Worm (Caenorhabditis elegans): Measurements from ENCODE around the gene C03B1.14.

Gene C03B1.14

ce11 chrX:6371192-6372116 is 10.9 kb upstream of the C03B1.14 start (continued):
- TF ChIP-seq F39B2.1 (GFP tag; IDR thresholded peaks at IDR 0.05): no peak
- TF ChIP-seq somi-1 (GFP tag; optimal IDR thresholded peaks at IDR 0.05): peak; percentile 58
- peak; percentile 32 for TF ChIP-seq ztf-22 (GFP tag; optimal IDR thresholded peaks at IDR 0.05)
- peak; percentile 56 for TF ChIP-seq repo-1 (tag; optimal IDR thresholded peaks at IDR 0.05)
- TF ChIP-seq egl-44 (GFP tag; IDR thresholded peaks at IDR 0.05): peak; percentile 78; the same call in 1 of the 2 replicates
- no peak for TF ChIP-seq F55B11.4 (tag; optimal IDR thresholded peaks at IDR 0.05; ENCODE audit: borderline replicate concordance, insufficient read depth)
- no peak for TF ChIP-seq nhr-27 (tag; optimal IDR thresholded peaks at IDR 0.05)
- TF ChIP-seq unc-130 (GFP tag; optimal IDR thresholded peaks at IDR 0.05): no peak
- TF ChIP-seq F49E8.2 (tag; optimal IDR thresholded peaks at IDR 0.05; ENCODE audit: insufficient read depth): no peak
- TF ChIP-seq hlh-12 (tag; optimal IDR thresholded peaks at IDR 0.05): peak; percentile 41
- no peak for TF ChIP-seq hsf-1 (GFP tag; IDR thresholded peaks at IDR 0.05)
- TF ChIP-seq ccch-3 (GFP tag; optimal IDR thresholded peaks at IDR 0.05): no peak
- TF ChIP-seq Y53G8AR.9 (GFP tag; conservative IDR thresholded peaks at IDR 0.05): no peak
- TF ChIP-seq snpc-3.4 (tag; optimal IDR thresholded peaks at IDR 0.05): peak; percentile 39
- TF ChIP-seq mxl-1 (tag; optimal IDR thresholded peaks at IDR 0.05): peak; percentile 56
- peak; percentile 62 for TF ChIP-seq ztf-18 (tag; optimal IDR thresholded peaks at IDR 0.05)
- no peak for TF ChIP-seq F22D6.2 (tag; optimal IDR thresholded peaks at IDR 0.05)
- no peak for TF ChIP-seq mcd-1 (GFP tag; IDR thresholded peaks at IDR 0.05)
- TF ChIP-seq ztf-3 (GFP tag; optimal IDR thresholded peaks at IDR 0.05): peak; percentile 32
- no peak for TF ChIP-seq madf-6 (GFP tag; IDR thresholded peaks at IDR 0.05)
- TF ChIP-seq C17E4.6 (GFP tag; IDR thresholded peaks at IDR 0.05): no peak
- TF ChIP-seq lir-1 (GFP tag; conservative IDR thresholded peaks at IDR 0.05): peak; percentile 35
- TF ChIP-seq pbrm-1 (GFP tag; IDR thresholded peaks at IDR 0.05): peak; percentile 85
- 0 out of 2 replicates have a peak, but pooled peaks have one; percentile 84 for TF ChIP-seq ceh-58 (GFP tag; IDR thresholded peaks at IDR 0.05)
- no peak for TF ChIP-seq cebp-1 (GFP tag; IDR thresholded peaks at IDR 0.05)
- no peak for TF ChIP-seq cebp-1 (tag; optimal IDR thresholded peaks at IDR 0.05)
- peak; percentile 10 for TF ChIP-seq atf-7 (tag; optimal IDR thresholded peaks at IDR 0.05)
- TF ChIP-seq B0019.2 (GFP tag; conservative IDR thresholded peaks at IDR 0.05): no peak
- peak; percentile 67 for TF ChIP-seq ZK185.1 (tag; optimal IDR thresholded peaks at IDR 0.05; ENCODE audit: poor library complexity, severe bottlenecking)
- no peak for TF ChIP-seq F52B5.7 (tag; optimal IDR thresholded peaks at IDR 0.05)
- TF ChIP-seq snpc-4 (GFP tag; optimal IDR thresholded peaks at IDR 0.05): peak; percentile 48
- peak in 3 of 4 experiments; percentile 7 to 71 (median 49) for TF ChIP-seq snpc-4 (tag; optimal IDR thresholded peaks at IDR 0.05)
- no peak for TF ChIP-seq dpl-1 (GFP tag; optimal IDR thresholded peaks at IDR 0.05)
- TF ChIP-seq nfya-1 (tag; optimal IDR thresholded peaks at IDR 0.05; ENCODE audit: borderline replicate concordance, insufficient read depth): no peak
- TF ChIP-seq fkh-3 (tag; optimal IDR thresholded peaks at IDR 0.05): peak; percentile 36
- no peak for TF ChIP-seq Y95B8A.8 (GFP tag; IDR thresholded peaks at IDR 0.05)
- peak; percentile 5 for TF ChIP-seq snpc-1.1 (tag; optimal IDR thresholded peaks at IDR 0.05; ENCODE audit: insufficient read depth)
- peak; percentile 69 for TF ChIP-seq zim-3 (tag; optimal IDR thresholded peaks at IDR 0.05)
- TF ChIP-seq B0035.1 (tag; optimal IDR thresholded peaks at IDR 0.05): peak; percentile 62
- no peak for TF ChIP-seq lin-35 (GFP tag; optimal IDR thresholded peaks at IDR 0.05)
- TF ChIP-seq bed-1 (GFP tag; IDR thresholded peaks at IDR 0.05): no peak
- TF ChIP-seq nhr-90 (tag; optimal IDR thresholded peaks at IDR 0.05): peak; percentile 81
- TF ChIP-seq lsl-1 (GFP tag; optimal IDR thresholded peaks at IDR 0.05): no peak
- peak; percentile 66 for TF ChIP-seq D2030.7 (GFP tag; IDR thresholded peaks at IDR 0.05)
- no peak for TF ChIP-seq egl-18 (GFP tag; IDR thresholded peaks at IDR 0.05)
- no peak for TF ChIP-seq lin-40 (tag; optimal IDR thresholded peaks at IDR 0.05)
